Worm (Caenorhabditis elegans) whole organism, late embryonic: ENCODE results near the gene egl-17.

ENCODE experiments used
- C08G9.2 ChIP-seq: sonication (generic microtip); optimal IDR thresholded peaks from 2 replicates; lab custom pipeline; 2016; ENCODE audit warnings: mild to moderate bottlenecking, missing genetic modification characterization, moderate library complexity, missing compliant biosample characterization
- F13H6.1 ChIP-seq: sonication (generic microtip); optimal IDR thresholded peaks from 2 replicates; lab custom pipeline; 2016; ENCODE audit warnings: missing genetic modification characterization, missing compliant biosample characterization
- K09A11.1 ChIP-seq: sonication (generic microtip); optimal IDR thresholded peaks from 2 replicates; lab custom pipeline; 2017; ENCODE audit warnings: antibody characterized with exemption, mild to moderate bottlenecking, missing genetic modification characterization, missing compliant biosample characterization; ENCODE audit not compliant: insufficient read depth
- T23F11.4 ChIP-seq: fragments of 200-800 bp; sonication (Bioruptor generic); optimal IDR thresholded peaks from 2 replicates; lab custom pipeline; 2018; ENCODE audit warnings: mild to moderate bottlenecking, missing genetic modification characterization, missing compliant biosample characterization
- Y22D7AL.16 ChIP-seq: sonication (generic microtip); optimal IDR thresholded peaks from 2 replicates; lab custom pipeline; 2016; ENCODE audit warnings: missing genetic modification characterization, missing compliant biosample characterization
- ahr-1 ChIP-seq: sonication (generic microtip); optimal IDR thresholded peaks from 2 replicates; lab custom pipeline; 2016; ENCODE audit warnings: missing genetic modification characterization, missing compliant biosample characterization
- ama-1 ChIP-seq: fragments of 150-350 bp; optimal IDR thresholded peaks from 2 replicates; lab custom pipeline; 2014
- ceh-14 ChIP-seq: sonication (generic microtip); optimal IDR thresholded peaks from 2 replicates; lab custom pipeline; 2016; ENCODE audit warnings: missing genotype, missing genetic modification characterization, missing compliant biosample characterization
- ceh-19 ChIP-seq: fragments of 200-800 bp; sonication (Bioruptor generic); optimal IDR thresholded peaks from 2 replicates; lab custom pipeline; 2018; ENCODE audit warnings: mild to moderate bottlenecking, missing genetic modification characterization, missing compliant biosample characterization
- ceh-24 ChIP-seq: sonication (generic microtip); optimal IDR thresholded peaks from 2 replicates; lab custom pipeline; 2016; ENCODE audit warnings: mild to moderate bottlenecking, missing genetic modification characterization, missing compliant biosample characterization
- ceh-30 ChIP-seq: fragments of 150-350 bp; optimal IDR thresholded peaks from 2 replicates; lab custom pipeline; 2014; ENCODE audit warnings: missing biosample characterization, missing genetic modification characterization
- ceh-31 ChIP-seq: sonication (generic microtip); optimal IDR thresholded peaks from 2 replicates; lab custom pipeline; 2016; ENCODE audit warnings: missing genetic modification characterization, missing compliant biosample characterization
- ceh-34 ChIP-seq: sonication (generic microtip); optimal IDR thresholded peaks from 2 replicates; lab custom pipeline; 2016; ENCODE audit warnings: mild to moderate bottlenecking, missing genetic modification characterization, missing compliant biosample characterization
- ceh-45 ChIP-seq: fragments of 200-800 bp; sonication (Bioruptor generic); IDR thresholded peaks from 2 replicates; pipeline ENCODE4 v1.3.6; 2022; ENCODE audit warnings: missing genetic modification reagents, missing genetic modification characterization, missing compliant biosample characterization
- ceh-48 ChIP-seq: sonication (generic microtip); optimal IDR thresholded peaks from 2 replicates; lab custom pipeline; 2016; ENCODE audit warnings: missing genetic modification characterization, inconsistent platforms, missing compliant biosample characterization
- ceh-6 ChIP-seq: fragments of 200-800 bp; sonication (Bioruptor generic); optimal IDR thresholded peaks from 2 replicates; lab custom pipeline; 2018; ENCODE audit warnings: mild to moderate bottlenecking, missing genetic modification characterization, missing compliant biosample characterization
- ceh-9 ChIP-seq: sonication (generic microtip); optimal IDR thresholded peaks from 2 replicates; lab custom pipeline; 2016; ENCODE audit warnings: mild to moderate bottlenecking, missing genetic modification characterization, inconsistent platforms, missing compliant biosample characterization
- che-1 ChIP-seq: sonication (generic microtip); optimal IDR thresholded peaks from 2 replicates; lab custom pipeline; 2016; ENCODE audit warnings: mild to moderate bottlenecking, missing genetic modification characterization, missing compliant biosample characterization
- dve-1 ChIP-seq: sonication (generic microtip); optimal IDR thresholded peaks from 2 replicates; lab custom pipeline; 2017; ENCODE audit warnings: antibody characterized with exemption, mild to moderate bottlenecking, missing genetic modification characterization, missing compliant biosample characterization
- elt-4 ChIP-seq: sonication (generic microtip); optimal IDR thresholded peaks from 2 replicates; lab custom pipeline; 2016; ENCODE audit warnings: missing genetic modification characterization, missing compliant biosample characterization
- ets-4 ChIP-seq: sonication (generic microtip); optimal IDR thresholded peaks from 2 replicates; lab custom pipeline; 2016; ENCODE audit warnings: missing genetic modification characterization, missing compliant biosample characterization
- eyg-1 ChIP-seq: sonication (generic microtip); optimal IDR thresholded peaks from 2 replicates; lab custom pipeline; 2016; ENCODE audit warnings: missing genotype, missing genetic modification characterization, missing compliant biosample characterization
- fkh-6 ChIP-seq: sonication (generic microtip); optimal IDR thresholded peaks from 2 replicates; lab custom pipeline; 2016; ENCODE audit warnings: missing genetic modification characterization, missing compliant biosample characterization
- hlh-15 ChIP-seq: sonication (generic microtip); optimal IDR thresholded peaks from 2 replicates; lab custom pipeline; 2016; ENCODE audit warnings: missing genetic modification characterization, missing compliant biosample characterization
- hlh-30 ChIP-seq: sonication (generic microtip); optimal IDR thresholded peaks from 2 replicates; lab custom pipeline; 2017; ENCODE audit warnings: antibody characterized with exemption, missing genetic modification characterization, missing compliant biosample characterization; ENCODE audit not compliant: insufficient read depth
- hlh-6 ChIP-seq: sonication (generic microtip); optimal IDR thresholded peaks from 2 replicates; lab custom pipeline; 2016; ENCODE audit warnings: missing genotype, missing genetic modification characterization, missing compliant biosample characterization
- lim-6 ChIP-seq: sonication (generic microtip); optimal IDR thresholded peaks from 2 replicates; lab custom pipeline; 2016; ENCODE audit warnings: missing genetic modification characterization, missing compliant biosample characterization
- lin-11 ChIP-seq: fragments of 200-800 bp; sonication (Bioruptor generic); optimal IDR thresholded peaks from 2 replicates; lab custom pipeline; 2018; ENCODE audit warnings: mild to moderate bottlenecking, missing genetic modification characterization, missing compliant biosample characterization
- madf-2 ChIP-seq: sonication (generic microtip); optimal IDR thresholded peaks from 2 replicates; lab custom pipeline; 2017; ENCODE audit warnings: missing genetic modification characterization, missing compliant biosample characterization
- mec-3 ChIP-seq: sonication (generic microtip); optimal IDR thresholded peaks from 2 replicates; lab custom pipeline; 2016; ENCODE audit warnings: borderline replicate concordance, missing genetic modification characterization, missing compliant biosample characterization
- nfya-1 ChIP-seq: sonication (generic microtip); optimal IDR thresholded peaks from 2 replicates; lab custom pipeline; 2017; ENCODE audit warnings: missing genetic modification characterization, mild to moderate bottlenecking, missing compliant biosample characterization, antibody characterized with exemption, moderate library complexity
- nhr-11 ChIP-seq: fragments of 150-350 bp; optimal IDR thresholded peaks from 2 replicates; lab custom pipeline; 2014; ENCODE audit warnings: missing biosample characterization, missing genetic modification characterization
- nhr-232 ChIP-seq: sonication (generic microtip); optimal IDR thresholded peaks from 2 replicates; lab custom pipeline; 2016; ENCODE audit warnings: missing genetic modification characterization, missing compliant biosample characterization
- npax-4 ChIP-seq: sonication (generic microtip); optimal IDR thresholded peaks from 2 replicates; lab custom pipeline; 2016; ENCODE audit warnings: missing genetic modification characterization, missing compliant biosample characterization
- odd-2 ChIP-seq: sonication (generic microtip); optimal IDR thresholded peaks from 2 replicates; lab custom pipeline; 2017; ENCODE audit warnings: antibody characterized with exemption, mild to moderate bottlenecking, missing genetic modification characterization, missing compliant biosample characterization
- pag-3 ChIP-seq: sonication (generic microtip); optimal IDR thresholded peaks from 2 replicates; lab custom pipeline; 2016; ENCODE audit warnings: missing compliant biosample characterization, missing genetic modification characterization, borderline replicate concordance
- pat-9 ChIP-seq: fragments of 200-800 bp; sonication (Bioruptor generic); optimal IDR thresholded peaks from 2 replicates; lab custom pipeline; 2018; ENCODE audit warnings: mild to moderate bottlenecking, missing genetic modification characterization, moderate library complexity, missing compliant biosample characterization
- pax-1 ChIP-seq: fragments of 150-350 bp; optimal IDR thresholded peaks from 2 replicates; lab custom pipeline; 2014; ENCODE audit warnings: missing biosample characterization, missing genetic modification characterization
- pha-2 ChIP-seq: sonication (generic microtip); optimal IDR thresholded peaks from 2 replicates; lab custom pipeline; 2017; ENCODE audit warnings: mild to moderate bottlenecking, missing genetic modification characterization, missing compliant biosample characterization
- pha-4 ChIP-seq: fragments of 150-350 bp; optimal IDR thresholded peaks from 2 replicates; lab custom pipeline; 2018; ENCODE audit warnings: missing biosample characterization, missing genetic modification reagents, missing genetic modification characterization
- pqm-1 ChIP-seq: sonication (generic microtip); optimal IDR thresholded peaks from 2 replicates; lab custom pipeline; 2016; ENCODE audit warnings: missing genetic modification characterization, missing compliant biosample characterization
- pros-1 ChIP-seq: fragments of 150-350 bp; optimal IDR thresholded peaks from 2 replicates; lab custom pipeline; 2014; ENCODE audit warnings: missing biosample characterization, missing genetic modification reagents, missing genetic modification characterization
- ref-2 ChIP-seq: sonication (generic microtip); optimal IDR thresholded peaks from 2 replicates; lab custom pipeline; 2016; ENCODE audit warnings: missing genetic modification characterization, missing compliant biosample characterization
- rnt-1 ChIP-seq: sonication (generic microtip); optimal IDR thresholded peaks from 2 replicates; lab custom pipeline; 2016; ENCODE audit warnings: missing genetic modification characterization, missing compliant biosample characterization
- sdc-2 ChIP-seq: sonication (generic microtip); optimal IDR thresholded peaks from 2 replicates; lab custom pipeline; 2016; ENCODE audit warnings: missing genotype, missing genetic modification characterization, missing compliant biosample characterization
- sox-2 ChIP-seq: fragments of 200-800 bp; sonication (Bioruptor generic); IDR thresholded peaks from 2 replicates; pipeline ENCODE4 v1.3.6; 2022; ENCODE audit warnings: missing genetic modification reagents, missing genetic modification characterization, missing compliant biosample characterization
- sox-4 ChIP-seq: sonication (generic microtip); optimal IDR thresholded peaks from 2 replicates; lab custom pipeline; 2017; ENCODE audit warnings: mild to moderate bottlenecking, missing genetic modification characterization, inconsistent platforms, missing compliant biosample characterization
- syd-9 ChIP-seq: sonication (generic microtip); optimal IDR thresholded peaks from 2 replicates; lab custom pipeline; 2016; ENCODE audit warnings: mild to moderate bottlenecking, missing genetic modification characterization, moderate library complexity, missing compliant biosample characterization
- tbx-2 ChIP-seq: sonication (generic microtip); optimal IDR thresholded peaks from 2 replicates; lab custom pipeline; 2016; ENCODE audit warnings: missing genetic modification characterization, missing compliant biosample characterization
- tbx-7 ChIP-seq: sonication (generic microtip); optimal IDR thresholded peaks from 2 replicates; lab custom pipeline; 2016; ENCODE audit warnings: missing genotype, missing genetic modification characterization, missing compliant biosample characterization
- ttx-3 ChIP-seq: sonication (generic microtip); optimal IDR thresholded peaks from 2 replicates; lab custom pipeline; 2016; ENCODE audit warnings: missing genetic modification reagents, missing genetic modification characterization, missing compliant biosample characterization
- unc-55 ChIP-seq: sonication (generic microtip); optimal IDR thresholded peaks from 2 replicates; lab custom pipeline; 2017; ENCODE audit warnings: missing biosample characterization, missing genetic modification reagents, missing genetic modification characterization
- unc-86 ChIP-seq: sonication (generic microtip); optimal IDR thresholded peaks from 2 replicates; lab custom pipeline; 2016; ENCODE audit warnings: missing genetic modification characterization, missing compliant biosample characterization

The egl-17 gene

DNA sequence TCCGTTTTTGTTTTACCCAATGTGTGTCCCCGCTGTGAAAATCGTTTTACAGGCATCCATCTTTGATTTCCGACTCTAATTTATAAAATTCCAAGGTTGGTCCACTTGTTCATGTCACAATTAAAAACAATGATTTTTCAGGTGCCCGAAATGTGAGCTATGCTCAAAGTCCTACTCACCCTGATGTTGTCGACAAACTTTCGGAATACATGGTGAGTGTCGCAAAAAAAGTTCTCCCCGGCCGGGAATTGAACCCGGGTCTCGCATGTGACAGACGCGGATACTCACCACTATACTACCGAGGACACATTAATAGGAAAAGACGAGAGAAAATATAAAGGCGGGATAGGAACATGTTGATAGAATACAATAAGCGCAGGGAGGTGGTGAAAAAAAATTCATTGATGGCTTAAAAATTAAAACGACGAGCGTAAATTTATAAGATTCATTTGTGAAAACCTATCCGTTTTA, at the start of gene egl-17:
Gene egl-17 (plus strand): TSS at position 51 of the 471 bp plus-strand sequence.
- TF ChIP-seq sdc-2 (peak; percentile 95), ceh-6 (GFP tag; lab: Kevin White, UChicago) (peak; percentile 94), sox-4 (tag; lab: Kevin White, UChicago) (peak; percentile 93), ceh-14 (tag; lab: Kevin White, UChicago) (peak; percentile 93), ttx-3 (tag; lab: Kevin White, UChicago) (peak; percentile 90), ceh-24 (tag; lab: Kevin White, UChicago) (peak; percentile 81), pros-1 (tag; lab: Kevin White, UChicago) (no peak), ceh-45 (peak; percentile 89), ceh-31 (tag; lab: Kevin White, UChicago) (peak; percentile 83), lim-6 (tag; lab: Kevin White, UChicago) (peak; percentile 89), pha-4 (no peak), ceh-30 (no peak), hlh-30 (tag; lab: Kevin White, UChicago) (peak; percentile 91), mec-3 (tag; lab: Kevin White, UChicago) (peak; percentile 89), ama-1 (lab: Kevin White, UChicago) (no peak), npax-4 (tag; lab: Kevin White, UChicago) (peak; percentile 87), Y22D7AL.16 (tag; lab: Kevin White, UChicago) (peak; percentile 86), hlh-6 (peak; percentile 92), dve-1 (tag; lab: Kevin White, UChicago) (peak; percentile 84), pat-9 (tag; lab: Kevin White, UChicago) (peak; percentile 92), syd-9 (tag; lab: Kevin White, UChicago) (peak; percentile 91), pqm-1 (tag; lab: Kevin White, UChicago) (peak; percentile 71), che-1 (tag; lab: Kevin White, UChicago) (peak; percentile 94), odd-2 (tag; lab: Kevin White, UChicago) (peak; percentile 73), nfya-1 (tag; lab: Kevin White, UChicago) (peak; percentile 72), ceh-34 (tag; lab: Kevin White, UChicago) (peak; percentile 90), nhr-11 (tag; lab: Kevin White, UChicago) (no peak), pag-3 (peak; percentile 75), ceh-19 (GFP tag; lab: Kevin White, UChicago) (peak; percentile 96), F13H6.1 (tag; lab: Kevin White, UChicago) (peak; percentile 91), sox-2 (GFP tag; lab: Robert Waterston, UW) (peak; percentile 86), hlh-15 (tag; lab: Kevin White, UChicago) (peak; percentile 93), rnt-1 (tag; lab: Kevin White, UChicago) (peak; percentile 96), ets-4 (tag; lab: Kevin White, UChicago) (peak; percentile 76), pax-1 (tag; lab: Kevin White, UChicago) (no peak), ceh-48 (tag; lab: Kevin White, UChicago) (peak; percentile 78), nhr-232 (tag; lab: Kevin White, UChicago) (peak; percentile 86), T23F11.4 (peak; percentile 91), unc-86 (tag; lab: Kevin White, UChicago) (peak; percentile 83), ahr-1 (tag; lab: Kevin White, UChicago) (peak; percentile 87), unc-55 (GFP tag; lab: Kevin White, UChicago) (no peak), elt-4 (peak; percentile 92), madf-2 (peak; percentile 90), lin-11 (tag; lab: Kevin White, UChicago) (peak; percentile 85), fkh-6 (tag; lab: Kevin White, UChicago) (peak; percentile 92), ceh-9 (tag; lab: Kevin White, UChicago) (peak; percentile 48), pha-2 (tag; lab: Kevin White, UChicago) (peak; percentile 90), C08G9.2 (tag; lab: Kevin White, UChicago) (peak; percentile 91), ref-2 (tag; lab: Kevin White, UChicago) (peak; percentile 94), eyg-1 (tag; lab: Kevin White, UChicago) (peak; percentile 90), tbx-7 (peak; percentile 5), tbx-2 (tag; lab: Kevin White, UChicago) (peak; percentile 88), K09A11.1 (peak; percentile 81)
